Fruit fly (Drosophila melanogaster) whole organism, embryonic: Measurements from ENCODE around the gene CG15044.

Experiments
- Adf1 ChIP-seq: fragments of 200-800 bp; sonication (Bioruptor generic); IDR thresholded peaks from 2 replicates; pipeline ENCODE4 v1.3.6; 2022; ENCODE audit warnings: missing biosample characterization, missing genetic modification characterization
- Bgb ChIP-seq: fragments of 200-800 bp; sonication (Bioruptor generic); IDR thresholded peaks from 2 replicates; pipeline ENCODE4 v1.3.6; 2022; ENCODE audit warnings: missing biosample characterization, missing genetic modification characterization; ENCODE audit not compliant: partially characterized antibody
- CG1024 ChIP-seq: fragments of 200-800 bp; sonication (Bioruptor generic); IDR thresholded peaks from 2 replicates; pipeline ENCODE4 v1.3.6; 2022; ENCODE audit warnings: missing biosample characterization, missing genetic modification characterization
- CG11093 ChIP-seq: fragments of 200-800 bp; sonication (Bioruptor generic); IDR thresholded peaks from 3 replicates; pipeline ENCODE4 v1.3.6; 2022; ENCODE audit warnings: missing biosample characterization, missing genetic modification characterization
- CG13424 ChIP-seq: fragments of 200-800 bp; sonication (Bioruptor generic); optimal IDR thresholded peaks from 2 replicates; lab custom pipeline; 2019; ENCODE audit warnings: missing biosample characterization, mild to moderate bottlenecking, missing genetic modification characterization, moderate library complexity
- CG15479 ChIP-seq: fragments of 200-800 bp; sonication (Bioruptor generic); optimal IDR thresholded peaks from 3 replicates; lab custom pipeline; 2019; ENCODE audit warnings: missing biosample characterization, mild to moderate bottlenecking, missing genetic modification characterization, moderate library complexity
- CG17612 ChIP-seq: fragments of 200-800 bp; sonication (Bioruptor generic); IDR thresholded peaks from 2 replicates; pipeline ENCODE4 v1.3.6; 2022; ENCODE audit warnings: missing biosample characterization, missing genetic modification characterization
- CG18619 ChIP-seq: fragments of 200-800 bp; sonication (Bioruptor generic); optimal IDR thresholded peaks from 3 replicates; lab custom pipeline; 2017; ENCODE audit warnings: missing biosample characterization, mild to moderate bottlenecking, missing genetic modification characterization
- CG32532 ChIP-seq: fragments of 200-800 bp; sonication (Bioruptor generic); IDR thresholded peaks from 2 replicates; pipeline ENCODE4 v1.3.6; 2022; ENCODE audit warnings: missing biosample characterization, missing genetic modification characterization
- CG34224 ChIP-seq: fragments of 200-800 bp; sonication (Bioruptor generic); IDR thresholded peaks from 3 replicates; pipeline ENCODE4 v1.3.6; 2022; ENCODE audit warnings: missing biosample characterization, missing genetic modification characterization; ENCODE audit not compliant: partially characterized antibody
- CG34376 ChIP-seq: fragments of 200-800 bp; sonication (Bioruptor generic); optimal IDR thresholded peaks from 2 replicates; lab custom pipeline; 2018; ENCODE audit warnings: missing biosample characterization, mild to moderate bottlenecking, missing genetic modification characterization
- CG3847 ChIP-seq: fragments of 200-800 bp; sonication (Bioruptor generic); IDR thresholded peaks from 2 replicates; pipeline ENCODE4 v1.3.6; 2022; ENCODE audit warnings: missing biosample characterization, missing genetic modification characterization
- CG6272 ChIP-seq: fragments of 200-800 bp; sonication (Bioruptor generic); IDR thresholded peaks from 2 replicates; pipeline ENCODE4 v1.3.6; 2022; ENCODE audit warnings: missing biosample characterization, missing genetic modification characterization
- CG6689 ChIP-seq: fragments of 200-800 bp; sonication (Bioruptor generic); IDR thresholded peaks from 2 replicates; pipeline ENCODE4 v1.3.6; 2022; ENCODE audit warnings: missing biosample characterization, missing genetic modification characterization
- CG7372 ChIP-seq: fragments of 200-800 bp; sonication (Bioruptor generic); IDR thresholded peaks from 2 replicates; pipeline ENCODE4 v1.3.6; 2022; ENCODE audit warnings: missing biosample characterization, missing genetic modification characterization
- CG7556 ChIP-seq: fragments of 200-800 bp; sonication (Bioruptor generic); optimal IDR thresholded peaks from 2 replicates; lab custom pipeline; 2017; ENCODE audit warnings: missing biosample characterization, mild to moderate bottlenecking, missing genetic modification characterization
- CG8924 ChIP-seq: fragments of 200-800 bp; optimal IDR thresholded peaks from 3 replicates; lab custom pipeline; 2019; ENCODE audit warnings: missing biosample characterization, mild to moderate bottlenecking, missing genetic modification characterization, moderate library complexity
- CHES-1-like ChIP-seq: fragments of 200-800 bp; sonication (Bioruptor generic); optimal IDR thresholded peaks from 2 replicates; lab custom pipeline; 2016; ENCODE audit warnings: missing biosample characterization, missing genetic modification characterization
- D19B ChIP-seq: fragments of 200-800 bp; sonication (Bioruptor generic); optimal IDR thresholded peaks from 2 replicates; lab custom pipeline; 2017; ENCODE audit warnings: missing biosample characterization, mild to moderate bottlenecking, missing genetic modification characterization
- Dek ChIP-seq: fragments of 200-800 bp; sonication (Bioruptor generic); optimal IDR thresholded peaks from 3 replicates; lab custom pipeline; 2019; ENCODE audit warnings: missing biosample characterization, mild to moderate bottlenecking, missing genetic modification characterization, moderate library complexity
- Gug ChIP-seq: fragments of 200-800 bp; sonication (Bioruptor generic); IDR thresholded peaks from 4 replicates; pipeline ENCODE4 v1.3.6; 2022; ENCODE audit warnings: missing biosample characterization, missing genetic modification characterization
- H2.0 ChIP-seq: fragments of 200-800 bp; sonication (Bioruptor generic); IDR thresholded peaks from 2 replicates; pipeline ENCODE4 v1.3.6; 2022; ENCODE audit warnings: missing biosample characterization, missing genetic modification characterization
- HmgD ChIP-seq: fragments of 200-800 bp; sonication (Bioruptor generic); optimal IDR thresholded peaks from 3 replicates; lab custom pipeline; 2016; ENCODE audit warnings: missing biosample characterization, missing genetic modification characterization
- Lhr ChIP-seq: fragments of 200-800 bp; sonication (Bioruptor generic); optimal IDR thresholded peaks from 3 replicates; lab custom pipeline; 2017; ENCODE audit warnings: mild to moderate bottlenecking, missing biosample characterization, missing genetic modification reagents, missing genetic modification characterization
- NFAT ChIP-seq: fragments of 200-800 bp; sonication (Bioruptor generic); IDR thresholded peaks from 2 replicates; pipeline ENCODE4 v1.3.6; 2022; ENCODE audit warnings: missing biosample characterization, missing genetic modification characterization
- Neu2 ChIP-seq: fragments of 200-800 bp; sonication (Bioruptor generic); optimal IDR thresholded peaks from 3 replicates; lab custom pipeline; 2016; ENCODE audit warnings: missing biosample characterization, missing genetic modification characterization, borderline replicate concordance
- PHDP ChIP-seq: fragments of 200-800 bp; sonication (Bioruptor generic); optimal IDR thresholded peaks from 3 replicates; lab custom pipeline; 2018; ENCODE audit warnings: missing biosample characterization, mild to moderate bottlenecking, missing genetic modification characterization, moderate library complexity
- Pdp1 ChIP-seq, 2 experiments: fragments of 200-800 bp; sonication (Bioruptor generic); optimal IDR thresholded peaks; 3 replicates each; lab custom pipeline; 2016; ENCODE audit warnings: missing biosample characterization in 2 of 2, missing genetic modification characterization in 2 of 2, mild to moderate bottlenecking in 1 of 2, moderate library complexity in 1 of 2
- Scr ChIP-seq: fragments of 200-800 bp; sonication (Bioruptor generic); IDR thresholded peaks from 2 replicates; pipeline ENCODE4 v1.3.6; 2022; ENCODE audit warnings: missing biosample characterization, missing genetic modification characterization; ENCODE audit not compliant: partially characterized antibody
- Side ChIP-seq: fragments of 200-800 bp; sonication (Bioruptor generic); optimal IDR thresholded peaks from 2 replicates; lab custom pipeline; 2016; ENCODE audit warnings: missing biosample characterization, missing genetic modification characterization
- cad ChIP-seq: fragments of >200 bp; optimal IDR thresholded peaks from 2 replicates; lab custom pipeline; 2017; ENCODE audit warnings: missing biosample characterization, missing genetic modification characterization
- cato ChIP-seq: fragments of 200-800 bp; sonication (Bioruptor generic); optimal IDR thresholded peaks from 2 replicates; lab custom pipeline; 2016; ENCODE audit warnings: missing biosample characterization, missing genetic modification characterization, borderline replicate concordance
- chinmo ChIP-seq: fragments of 200-800 bp; sonication (Bioruptor generic); IDR thresholded peaks from 4 replicates; pipeline ENCODE4 v1.3.6; 2022; ENCODE audit warnings: missing biosample characterization, missing genetic modification characterization; ENCODE audit not compliant: partially characterized antibody
- crol ChIP-seq: fragments of 200-800 bp; sonication (Bioruptor generic); IDR thresholded peaks from 2 replicates; pipeline ENCODE4 v1.3.6; 2022; ENCODE audit warnings: missing biosample characterization, missing genetic modification characterization
- gsb ChIP-seq: fragments of 200-800 bp; sonication (Bioruptor generic); IDR thresholded peaks from 2 replicates; pipeline ENCODE4 v1.3.6; 2022; ENCODE audit warnings: missing biosample characterization, missing genetic modification characterization
- gt ChIP-seq: fragments of 200-800 bp; sonication (Bioruptor generic); IDR thresholded peaks from 2 replicates; pipeline ENCODE4 v1.3.6; 2022; ENCODE audit warnings: missing biosample characterization, missing genetic modification characterization
- hkb ChIP-seq, 2 experiments: fragments of 200-800 bp in 1 of 2; fragments of >200 bp in 1 of 2; sonication (Bioruptor generic) in 1 of 2; IDR thresholded peaks in 1 of 2; optimal IDR thresholded peaks in 1 of 2; 2 replicates each; pipeline versions ENCODE4 v1.3.6 to Lab custom; 2017 to 2022; ENCODE audit warnings: missing biosample characterization in 1 of 2, missing genetic modification characterization in 1 of 2
- lbe ChIP-seq: fragments of 200-800 bp; sonication (Bioruptor generic); optimal IDR thresholded peaks from 2 replicates; lab custom pipeline; 2016; ENCODE audit warnings: missing biosample characterization, mild to moderate bottlenecking, missing genetic modification characterization
- p53 ChIP-seq: fragments of 200-800 bp; sonication (Bioruptor generic); optimal IDR thresholded peaks from 2 replicates; lab custom pipeline; 2016; ENCODE audit warnings: missing biosample characterization, missing genetic modification characterization
- pum ChIP-seq: fragments of 200-800 bp; sonication (Bioruptor generic); optimal IDR thresholded peaks from 2 replicates; lab custom pipeline; 2016; ENCODE audit warnings: missing biosample characterization, missing genetic modification characterization
- sens ChIP-seq: fragments of 200-800 bp; sonication (Bioruptor generic); peaks from one replicate; lab custom pipeline; 2016; ENCODE audit warnings: missing biosample characterization, missing genetic modification characterization
- sisA ChIP-seq: fragments of 200-800 bp; sonication (Bioruptor generic); IDR thresholded peaks from 2 replicates; pipeline ENCODE4 v1.3.6; 2022; ENCODE audit warnings: missing biosample characterization, missing genetic modification characterization
- sr ChIP-seq: fragments of 200-800 bp; sonication (Bioruptor generic); IDR thresholded peaks from 3 replicates; pipeline ENCODE4 v1.3.6; 2022; ENCODE audit warnings: missing biosample characterization, missing genetic modification characterization
- tgo ChIP-seq: fragments of 200-800 bp; sonication (Bioruptor generic); IDR thresholded peaks from 3 replicates; pipeline ENCODE4 v1.3.6; 2022; ENCODE audit warnings: missing biosample characterization, missing genetic modification characterization
- tna ChIP-seq: fragments of 200-800 bp; sonication (Bioruptor generic); IDR thresholded peaks from 2 replicates; pipeline ENCODE4 v1.3.6; 2022; ENCODE audit warnings: missing biosample characterization, missing genetic modification characterization; ENCODE audit not compliant: partially characterized antibody
- trem ChIP-seq: fragments of 200-800 bp; optimal IDR thresholded peaks from 3 replicates; lab custom pipeline; 2019; ENCODE audit warnings: missing biosample characterization, mild to moderate bottlenecking, missing genetic modification characterization, moderate library complexity
- twi ChIP-seq: fragments of 200-800 bp; optimal IDR thresholded peaks from 2 replicates; lab custom pipeline; 2019; ENCODE audit warnings: missing biosample characterization, mild to moderate bottlenecking, missing genetic modification characterization, moderate library complexity
- unc-4 ChIP-seq: fragments of 200-800 bp; sonication (Bioruptor generic); IDR thresholded peaks from 2 replicates; pipeline ENCODE4 v1.3.6; 2022; ENCODE audit warnings: missing biosample characterization, missing genetic modification characterization; ENCODE audit not compliant: partially characterized antibody

Gene CG15044

dm6 chrX:18506639-18507528 lies 15.1 kb upstream of the CG15044 start (continued):
- TF ChIP-seq CG34376 (no peak), hkb (optimal IDR thresholded peaks at IDR 0.05; lab: Kevin White, UChicago) (no peak), hkb (GFP tag; IDR thresholded peaks at IDR 0.05; lab: Robert Waterston, UW) (peak; percentile 95), Neu2 (GFP tag; lab: Kevin White, UChicago) (no peak), CHES-1-like (GFP tag; lab: Kevin White, UChicago) (peak; percentile 62), p53 (GFP tag; lab: Kevin White, UChicago) (peak; percentile 43), trem (peak; percentile 39), CG6272 (GFP tag; lab: Robert Waterston, UW) (no peak), pum (peak; percentile 71), CG1024 (GFP tag; lab: Robert Waterston, UW) (peak; percentile 74), lbe (no peak), CG7556 (GFP tag; lab: Kevin White, UChicago) (peak; percentile 77), CG7372 (GFP tag; lab: Robert Waterston, UW) (peak; percentile 43; the same call in 1 of the 2 replicates), CG6689 (peak; percentile 85), CG34224 (GFP tag; lab: Robert Waterston, UW) (no peak), Scr (no peak), CG32532 (GFP tag; lab: Robert Waterston, UW) (peak; percentile 85), gsb (GFP tag; lab: Robert Waterston, UW) (no peak), CG11093 (GFP tag; lab: Robert Waterston, UW) (peak; percentile 32; the same call in 1 of the 3 replicates), CG13424 (tag; lab: Kevin White, UChicago) (peak; percentile 53), sens (GFP tag; lab: Kevin White, UChicago) (peak; percentile 96), chinmo (GFP tag; lab: Robert Waterston, UW) (peak; percentile 67; the same call in 1 of the 4 replicates), Pdp1 (GFP tag; optimal IDR thresholded peaks at IDR 0.05; lab: Kevin White, UChicago) (peak; percentile 75 to 82), tna (no peak), sr (GFP tag; lab: Robert Waterston, UW) (peak; percentile 72), twi (tag; lab: Kevin White, UChicago) (no peak), PHDP (tag; lab: Kevin White, UChicago) (peak; percentile 79), Adf1 (GFP tag; lab: Robert Waterston, UW) (peak; percentile 34; the same call in 1 of the 2 replicates), tgo (peak; percentile 79; the same call in 2 of the 3 replicates), Gug (GFP tag; lab: Robert Waterston, UW) (peak; percentile 71; the same call in 3 of the 4 replicates), gt (GFP tag; lab: Robert Waterston, UW) (no peak), Dek (tag; lab: Kevin White, UChicago) (peak; percentile 28), CG3847 (peak; percentile 46; the same call in 1 of the 2 replicates), NFAT (peak; percentile 69), sisA (GFP tag; lab: Robert Waterston, UW) (peak; percentile 81), D19B (peak; percentile 56), cad (GFP tag; lab: Kevin White, UChicago) (no peak), unc-4 (GFP tag; lab: Robert Waterston, UW) (no peak), crol (GFP tag; lab: Robert Waterston, UW) (0 out of 2 replicates have a peak, but pooled peaks have one; percentile 29), Side (peak; percentile 75), Lhr (GFP tag; lab: Kevin White, UChicago) (peak; percentile 16), CG18619 (GFP tag; lab: Kevin White, UChicago) (peak; percentile 54), Bgb (GFP tag; lab: Robert Waterston, UW) (no peak), cato (GFP tag; lab: Kevin White, UChicago) (peak; percentile 62), CG17612 (GFP tag; lab: Robert Waterston, UW) (peak; percentile 54), H2.0 (peak; percentile 75), CG8924 (tag; lab: Kevin White, UChicago) (peak; percentile 64), HmgD (peak; percentile 19), CG15479 (GFP tag; lab: Kevin White, UChicago) (no peak)
